Worm (Caenorhabditis elegans) whole organism, late embryonic: ENCODE measurements around the gene F54H5.5.

Source experiments
- C08G9.2 ChIP-seq: sonication (generic microtip); optimal IDR thresholded peaks from 2 replicates; lab custom pipeline; 2016; ENCODE audit warnings: mild to moderate bottlenecking, missing genetic modification characterization, moderate library complexity, missing compliant biosample characterization
- eyg-1 ChIP-seq: sonication (generic microtip); optimal IDR thresholded peaks from 2 replicates; lab custom pipeline; 2016; ENCODE audit warnings: missing genotype, missing genetic modification characterization, missing compliant biosample characterization
- pha-4 ChIP-seq: fragments of 150-350 bp; optimal IDR thresholded peaks from 2 replicates; lab custom pipeline; 2018; ENCODE audit warnings: missing biosample characterization, missing genetic modification reagents, missing genetic modification characterization
- tbx-7 ChIP-seq: sonication (generic microtip); optimal IDR thresholded peaks from 2 replicates; lab custom pipeline; 2016; ENCODE audit warnings: missing genotype, missing genetic modification characterization, missing compliant biosample characterization

- no peak for TF ChIP-seq eyg-1
- TF ChIP-seq pha-4 (tag; lab: Kevin White, UChicago): no peak
- no peak for TF ChIP-seq tbx-7 (tag; lab: Kevin White, UChicago)
- TF ChIP-seq C08G9.2 (tag; lab: Kevin White, UChicago): no peak
These were observed 41.4 kb upstream of the F54H5.5 start for ce11 chrII:6668496-6668895.
